Worm (Caenorhabditis elegans) whole organism, L4 larva: ENCODE data around the gene Y116A8C.25.

ENCODE experiments used
- D1046.2 ChIP-seq: fragments of 200-800 bp; sonication (Bioruptor generic); IDR thresholded peaks from 2 replicates; pipeline ENCODE4 v1.3.6; 2022; ENCODE audit warnings: missing genetic modification characterization, missing compliant biosample characterization
- Y105C5A.15 ChIP-seq: fragments of 200-800 bp; sonication (Bioruptor generic); IDR thresholded peaks from 2 replicates; pipeline ENCODE4 v1.3.6; 2022; ENCODE audit warnings: missing genetic modification characterization, missing compliant biosample characterization
- Y48G9A.11 ChIP-seq: fragments of 200-800 bp; sonication (Bioruptor generic); IDR thresholded peaks from 2 replicates; pipeline ENCODE4 v1.3.6; 2022; ENCODE audit warnings: missing genetic modification reagents, missing genetic modification characterization, missing compliant biosample characterization
- Y75B8A.6 ChIP-seq: fragments of 200-800 bp; sonication (Bioruptor generic); IDR thresholded peaks from 2 replicates; pipeline ENCODE4 v1.3.6; 2022; ENCODE audit warnings: missing genetic modification reagents, missing genetic modification characterization, missing compliant biosample characterization
- aly-2 ChIP-seq: sonication (generic microtip); optimal IDR thresholded peaks from 2 replicates; lab custom pipeline; 2018; ENCODE audit warnings: missing biosample characterization, missing genetic modification characterization
- attf-4 ChIP-seq: sonication (generic microtip); optimal IDR thresholded peaks from 3 replicates; lab custom pipeline; 2017; ENCODE audit warnings: missing biosample characterization, missing genetic modification characterization
- ceh-20 ChIP-seq: fragments of 200-800 bp; sonication (Bioruptor generic); IDR thresholded peaks from 2 replicates; pipeline ENCODE4 v1.3.6; 2022; ENCODE audit warnings: missing genetic modification reagents, missing genetic modification characterization, missing compliant biosample characterization
- ceh-28 ChIP-seq: fragments of 150-350 bp; optimal IDR thresholded peaks from 2 replicates; lab custom pipeline; 2014; ENCODE audit warnings: missing biosample characterization, missing genetic modification reagents, missing genetic modification characterization
- ceh-44 ChIP-seq: fragments of 200-800 bp; sonication (Bioruptor generic); IDR thresholded peaks from 2 replicates; pipeline ENCODE4 v1.3.6; 2022; ENCODE audit warnings: missing genetic modification reagents, missing genetic modification characterization, missing compliant biosample characterization
- cey-2 ChIP-seq: sonication (generic microtip); optimal IDR thresholded peaks from 3 replicates; lab custom pipeline; 2017; ENCODE audit warnings: missing genetic modification characterization, mild to moderate bottlenecking, missing compliant biosample characterization, antibody characterized with exemption, borderline replicate concordance; ENCODE audit not compliant: insufficient read depth
- duxl-1 ChIP-seq: sonication (generic microtip); optimal IDR thresholded peaks from 2 replicates; lab custom pipeline; 2016; ENCODE audit warnings: mild to moderate bottlenecking, missing genetic modification characterization, moderate library complexity, missing compliant biosample characterization; ENCODE audit not compliant: poor library complexity
- egl-27 ChIP-seq: sonication (generic microtip); optimal IDR thresholded peaks from 3 replicates; lab custom pipeline; 2017; ENCODE audit warnings: missing biosample characterization, missing genetic modification reagents, missing genetic modification characterization
- gei-8 ChIP-seq: fragments of 200-800 bp; sonication (Bioruptor generic); optimal IDR thresholded peaks from 2 replicates; lab custom pipeline; 2018; ENCODE audit warnings: mild to moderate bottlenecking, missing genetic modification characterization, missing compliant biosample characterization
- lim-7 ChIP-seq: fragments of 200-800 bp; sonication (Bioruptor generic); IDR thresholded peaks from 2 replicates; pipeline ENCODE4 v1.3.6; 2022; ENCODE audit warnings: missing genetic modification characterization, missing compliant biosample characterization
- lin-15B ChIP-seq: fragments of 150-350 bp; sonication (generic microtip); optimal IDR thresholded peaks from 3 replicates; lab custom pipeline; 2014; ENCODE audit warnings: missing biosample characterization, missing genetic modification characterization
- lin-38 ChIP-seq: fragments of 200-800 bp; sonication (Bioruptor generic); IDR thresholded peaks from 2 replicates; pipeline ENCODE4 v1.3.6; 2022; ENCODE audit warnings: missing genetic modification reagents, missing genetic modification characterization, missing compliant biosample characterization
- lsy-2 ChIP-seq, 2 experiments: fragments of 150-350 bp in 1 of 2; sonication (generic microtip) in 1 of 2; optimal IDR thresholded peaks; 2 replicates each; lab custom pipeline; 2014 to 2017; ENCODE audit warnings: missing biosample characterization in 2 of 2, missing genetic modification characterization in 2 of 2
- madf-9 ChIP-seq: fragments of 200-800 bp; sonication (Bioruptor generic); conservative IDR thresholded peaks from 2 replicates; pipeline ENCODE4 v1.3.6; 2022; ENCODE audit warnings: missing genetic modification reagents, missing genetic modification characterization, missing compliant biosample characterization
- mes-2 ChIP-seq: sonication (generic microtip); optimal IDR thresholded peaks from 2 replicates; lab custom pipeline; 2016; ENCODE audit warnings: missing genotype, mild to moderate bottlenecking, missing genetic modification characterization, missing compliant biosample characterization; ENCODE audit not compliant: poor library complexity, severe bottlenecking
- mxl-2 ChIP-seq: fragments of 200-800 bp; sonication (Bioruptor generic); conservative IDR thresholded peaks from 2 replicates; pipeline ENCODE4 v1.3.6; 2022; ENCODE audit warnings: missing genetic modification reagents, missing genetic modification characterization, missing compliant biosample characterization
- nhr-11 ChIP-seq: fragments of 150-350 bp; optimal IDR thresholded peaks from 2 replicates; lab custom pipeline; 2014; ENCODE audit warnings: missing biosample characterization, missing genetic modification characterization
- nhr-237 ChIP-seq: sonication (generic microtip); optimal IDR thresholded peaks from 2 replicates; lab custom pipeline; 2017; ENCODE audit warnings: missing biosample characterization, missing genetic modification characterization
- nhr-25 ChIP-seq: sonication (generic microtip); optimal IDR thresholded peaks from 2 replicates; lab custom pipeline; 2017; ENCODE audit warnings: missing genetic modification characterization, mild to moderate bottlenecking, missing compliant biosample characterization, antibody characterized with exemption, moderate library complexity, borderline replicate concordance; ENCODE audit not compliant: insufficient read depth
- nhr-41 ChIP-seq: fragments of 200-800 bp; sonication (Bioruptor generic); IDR thresholded peaks from 2 replicates; pipeline ENCODE4 v1.3.6; 2022; ENCODE audit warnings: missing genetic modification reagents, missing genetic modification characterization, missing compliant biosample characterization
- nhr-48 ChIP-seq: sonication (generic microtip); optimal IDR thresholded peaks from 2 replicates; lab custom pipeline; 2016; ENCODE audit warnings: mild to moderate bottlenecking, missing genetic modification characterization, missing compliant biosample characterization
- nhr-6 ChIP-seq: fragments of 150-350 bp; optimal IDR thresholded peaks from 2 replicates; lab custom pipeline; 2014; ENCODE audit warnings: missing biosample characterization, missing genetic modification characterization
- skn-1 ChIP-seq: fragments of 150-350 bp; optimal IDR thresholded peaks from 2 replicates; lab custom pipeline; 2014; ENCODE audit warnings: missing biosample characterization, missing genetic modification characterization
- snpc-1.2 ChIP-seq: fragments of 200-800 bp; sonication (Bioruptor generic); IDR thresholded peaks from 2 replicates; pipeline ENCODE4 v1.3.6; 2022; ENCODE audit warnings: missing genetic modification reagents, missing genetic modification characterization, missing compliant biosample characterization
- snpc-4 ChIP-seq: fragments of 150-350 bp; optimal IDR thresholded peaks from 2 replicates; lab custom pipeline; 2014; ENCODE audit warnings: missing biosample characterization, missing genetic modification characterization
- unc-62 ChIP-seq, 3 experiments: fragments of 150-350 bp in 1 of 3; sonication (generic microtip); optimal IDR thresholded peaks in 2 of 3; peaks in 1 of 3; 1 replicate in 1 of 3; 2 replicates in 2 of 3; lab custom pipeline; 2014 to 2017; ENCODE audit warnings: missing biosample characterization in 3 of 3, missing genetic modification characterization in 3 of 3, missing genetic modification reagents in 3 of 3, missing genotype in 1 of 3

Y116A8C.25 gene

ce11 chrIV:17039545-17039944 lies 39.0 kb downstream of the Y116A8C.25 start, which contains the start of gene Y116A8C.19:
Gene Y116A8C.19 (minus strand): TSS chrIV:17039645.
- TF ChIP-seq unc-62 (GFP tag; optimal IDR thresholded peaks at IDR 0.05 in 1 of 2; lab: Kevin White, UChicago): peak in 1 of 2 experiments; percentile 62
- TF ChIP-seq unc-62 (tag; optimal IDR thresholded peaks at IDR 0.05; lab: Kevin White, UChicago): no peak
- TF ChIP-seq attf-4 (tag; lab: Kevin White, UChicago): no peak

ce11 chrIV:17030494-17030893 lies 48.1 kb downstream of the Y116A8C.25 start, which contains the start of gene nhr-229:
Gene nhr-229 (minus strand): TSS chrIV:17030594.
- TF ChIP-seq madf-9 (GFP tag; lab: Robert Waterston, UW): no peak
- TF ChIP-seq nhr-237 (tag; lab: Kevin White, UChicago): no peak
- no peak for TF ChIP-seq D1046.2 (GFP tag; lab: Robert Waterston, UW)
- TF ChIP-seq Y105C5A.15 (GFP tag; lab: Robert Waterston, UW): no peak
- TF ChIP-seq snpc-4: no peak
- TF ChIP-seq nhr-41: no peak
- no peak for TF ChIP-seq ceh-28 (tag; lab: Kevin White, UChicago)
- TF ChIP-seq nhr-25 (tag; lab: Kevin White, UChicago): no peak
- no peak for TF ChIP-seq duxl-1 (tag; lab: Kevin White, UChicago)
- no peak for TF ChIP-seq lin-38 (GFP tag; lab: Robert Waterston, UW)
- no peak for TF ChIP-seq ceh-20
- no peak for TF ChIP-seq mes-2 (tag; lab: Kevin White, UChicago)
- TF ChIP-seq skn-1 (tag; lab: Kevin White, UChicago): no peak
- TF ChIP-seq unc-62 (GFP tag; optimal IDR thresholded peaks at IDR 0.05 in 1 of 2; lab: Kevin White, UChicago): no peak
- no peak for TF ChIP-seq unc-62 (tag; optimal IDR thresholded peaks at IDR 0.05; lab: Kevin White, UChicago)
- no peak for TF ChIP-seq cey-2 (tag; lab: Kevin White, UChicago)
- no peak for TF ChIP-seq gei-8 (GFP tag; lab: Kevin White, UChicago)
- no peak for TF ChIP-seq Y48G9A.11 (GFP tag; lab: Robert Waterston, UW)
- TF ChIP-seq nhr-48 (tag; lab: Kevin White, UChicago): no peak
- TF ChIP-seq Y75B8A.6 (GFP tag; lab: Robert Waterston, UW): no peak
- TF ChIP-seq lim-7 (GFP tag; lab: Robert Waterston, UW): no peak

ce11 chrIV:17026568-17026967 lies 52.0 kb downstream of the Y116A8C.25 start:
- TF ChIP-seq ceh-44 (GFP tag; lab: Robert Waterston, UW): no peak
- TF ChIP-seq snpc-1.2 (GFP tag; lab: Robert Waterston, UW): peak; percentile 72
- TF ChIP-seq, all 104 proteins: peak for 1

ce11 chrIV:17025017-17025416 lies 53.5 kb downstream of the Y116A8C.25 start, which contains the start of gene dct-13:
Gene dct-13 (minus strand): TSS chrIV:17025117.
- TF ChIP-seq nhr-11: no peak
- TF ChIP-seq lin-15B (tag; lab: Kevin White, UChicago): no peak
- no peak for TF ChIP-seq mxl-2 (GFP tag; lab: Robert Waterston, UW)
- no peak for TF ChIP-seq duxl-1 (tag; lab: Kevin White, UChicago)
- no peak for TF ChIP-seq aly-2
- TF ChIP-seq nhr-6: no peak
- TF ChIP-seq ceh-28 (tag; lab: Kevin White, UChicago): no peak
- TF ChIP-seq lsy-2 (tag; optimal IDR thresholded peaks at IDR 0.05; lab: Kevin White, UChicago): no peak
- TF ChIP-seq egl-27 (tag; lab: Kevin White, UChicago): no peak
